Fruit fly (Drosophila melanogaster) whole organism, embryonic: Measurements from ENCODE around the gene cype.

Source experiments
- Bteb2 ChIP-seq: fragments of 200-800 bp; sonication (Bioruptor generic); optimal IDR thresholded peaks from 2 replicates; lab custom pipeline; 2016; ENCODE audit warnings: missing biosample characterization, missing genetic modification characterization
- C15 ChIP-seq: fragments of 200-800 bp; sonication (Bioruptor generic); IDR thresholded peaks from 3 replicates; pipeline ENCODE4 v1.3.6; 2022; ENCODE audit warnings: missing biosample characterization, missing genetic modification characterization
- CG10267 ChIP-seq: fragments of 200-800 bp; sonication (Bioruptor generic); optimal IDR thresholded peaks from 2 replicates; lab custom pipeline; 2018; ENCODE audit warnings: missing biosample characterization, mild to moderate bottlenecking, missing genetic modification characterization, moderate library complexity
- CG10274 ChIP-seq: fragments of 200-800 bp; sonication (Bioruptor generic); optimal IDR thresholded peaks from 3 replicates; lab custom pipeline; 2017; ENCODE audit warnings: missing biosample characterization, mild to moderate bottlenecking, missing genetic modification characterization
- CG10431 ChIP-seq: fragments of 200-800 bp; sonication (Bioruptor generic); optimal IDR thresholded peaks from 3 replicates; lab custom pipeline; 2018; ENCODE audit warnings: missing biosample characterization, mild to moderate bottlenecking, missing genetic modification characterization
- CG10654 ChIP-seq: fragments of 200-800 bp; sonication (Bioruptor generic); optimal IDR thresholded peaks from 2 replicates; lab custom pipeline; 2016; ENCODE audit warnings: missing biosample characterization, missing genetic modification characterization
- CG11093 ChIP-seq: fragments of 200-800 bp; sonication (Bioruptor generic); IDR thresholded peaks from 3 replicates; pipeline ENCODE4 v1.3.6; 2022; ENCODE audit warnings: missing biosample characterization, missing genetic modification characterization
- CG11696 ChIP-seq: fragments of 200-800 bp; sonication (Bioruptor generic); IDR thresholded peaks from 2 replicates; pipeline ENCODE4 v1.3.6; 2022; ENCODE audit warnings: missing biosample characterization, missing genetic modification characterization
- CG12155 ChIP-seq: fragments of 200-800 bp; sonication (Bioruptor generic); optimal IDR thresholded peaks from 3 replicates; lab custom pipeline; 2016; ENCODE audit warnings: missing biosample characterization, missing genetic modification characterization
- CG12219 ChIP-seq: fragments of 200-800 bp; sonication (Bioruptor generic); optimal IDR thresholded peaks from 3 replicates; lab custom pipeline; 2018; ENCODE audit warnings: missing biosample characterization, mild to moderate bottlenecking, missing genetic modification characterization
- CG12744 ChIP-seq: fragments of 200-800 bp; sonication (Bioruptor generic); optimal IDR thresholded peaks from 2 replicates; lab custom pipeline; 2016; ENCODE audit warnings: missing biosample characterization, missing genetic modification characterization
- CG16815 ChIP-seq: fragments of 200-800 bp; sonication (Bioruptor generic); optimal IDR thresholded peaks from 3 replicates; lab custom pipeline; 2017; ENCODE audit warnings: missing biosample characterization, mild to moderate bottlenecking, missing genetic modification characterization
- CG17802 ChIP-seq: fragments of 200-800 bp; sonication (Bioruptor generic); optimal IDR thresholded peaks from 2 replicates; lab custom pipeline; 2018; ENCODE audit warnings: missing biosample characterization, mild to moderate bottlenecking, missing genetic modification characterization, moderate library complexity
- CG32772 ChIP-seq: fragments of 200-800 bp; sonication (Bioruptor generic); IDR thresholded peaks from 2 replicates; pipeline ENCODE4 v1.3.6; 2022; ENCODE audit warnings: missing biosample characterization, missing genetic modification characterization
- CG34224 ChIP-seq: fragments of 200-800 bp; sonication (Bioruptor generic); IDR thresholded peaks from 3 replicates; pipeline ENCODE4 v1.3.6; 2022; ENCODE audit warnings: missing biosample characterization, missing genetic modification characterization; ENCODE audit not compliant: partially characterized antibody
- CG3995 ChIP-seq: fragments of 200-800 bp; sonication (Bioruptor generic); optimal IDR thresholded peaks from 3 replicates; lab custom pipeline; 2016; ENCODE audit warnings: missing biosample characterization, missing genetic modification characterization
- CG5180 ChIP-seq: fragments of 200-800 bp; sonication (Bioruptor generic); optimal IDR thresholded peaks from 3 replicates; lab custom pipeline; 2017; ENCODE audit warnings: missing biosample characterization, missing genetic modification characterization, mild to moderate bottlenecking, moderate library complexity, missing genetic modification reagents
- CG6813 ChIP-seq: fragments of 200-800 bp; sonication (Bioruptor generic); optimal IDR thresholded peaks from 2 replicates; lab custom pipeline; 2017; ENCODE audit warnings: missing biosample characterization, missing genetic modification characterization, mild to moderate bottlenecking, moderate library complexity, missing genetic modification reagents
- CG7963 ChIP-seq: fragments of 200-800 bp; sonication (Bioruptor generic); IDR thresholded peaks from 3 replicates; pipeline ENCODE4 v1.3.6; 2022; ENCODE audit warnings: missing biosample characterization, missing genetic modification characterization; ENCODE audit not compliant: partially characterized antibody
- CG9876 ChIP-seq: fragments of 200-800 bp; sonication (Bioruptor generic); optimal IDR thresholded peaks from 2 replicates; lab custom pipeline; 2016; ENCODE audit warnings: missing biosample characterization, missing genetic modification characterization
- CG9932 ChIP-seq: fragments of 200-800 bp; sonication (Bioruptor generic); IDR thresholded peaks from 2 replicates; pipeline ENCODE4 v1.3.6; 2022; ENCODE audit warnings: missing biosample characterization, missing genetic modification characterization
- Dll ChIP-seq: fragments of 200-800 bp; sonication (Bioruptor generic); IDR thresholded peaks from 4 replicates; pipeline ENCODE4 v1.3.6; 2022; ENCODE audit warnings: missing biosample characterization, missing genetic modification characterization; ENCODE audit not compliant: partially characterized antibody
- Fer3 ChIP-seq: fragments of 200-800 bp; sonication (Bioruptor generic); optimal IDR thresholded peaks from 2 replicates; lab custom pipeline; 2018; ENCODE audit warnings: missing biosample characterization, mild to moderate bottlenecking, missing genetic modification characterization, moderate library complexity
- Hr39 ChIP-seq: fragments of >200 bp; optimal IDR thresholded peaks from 2 replicates; lab custom pipeline; 2017
- Hr51 ChIP-seq, 2 experiments: fragments of 200-800 bp; sonication (Bioruptor generic); optimal IDR thresholded peaks; 2 replicates in 1 of 2; 3 replicates in 1 of 2; lab custom pipeline; 2016 to 2018; ENCODE audit warnings: missing biosample characterization in 2 of 2, missing genetic modification characterization in 2 of 2, mild to moderate bottlenecking in 1 of 2, moderate library complexity in 1 of 2
- Max ChIP-seq: fragments of 200-800 bp; sonication (Bioruptor generic); optimal IDR thresholded peaks from 2 replicates; lab custom pipeline; 2016; ENCODE audit warnings: missing biosample characterization, mild to moderate bottlenecking, missing genetic modification characterization
- NFAT ChIP-seq: fragments of 200-800 bp; sonication (Bioruptor generic); IDR thresholded peaks from 2 replicates; pipeline ENCODE4 v1.3.6; 2022; ENCODE audit warnings: missing biosample characterization, missing genetic modification characterization
- Pdp1 ChIP-seq, 2 experiments: fragments of 200-800 bp; sonication (Bioruptor generic); optimal IDR thresholded peaks; 3 replicates each; lab custom pipeline; 2016; ENCODE audit warnings: missing biosample characterization in 2 of 2, missing genetic modification characterization in 2 of 2, mild to moderate bottlenecking in 1 of 2, moderate library complexity in 1 of 2
- Six4 ChIP-seq: fragments of 200-800 bp; sonication (Bioruptor generic); optimal IDR thresholded peaks from 2 replicates; lab custom pipeline; 2016; ENCODE audit warnings: missing biosample characterization, missing genetic modification characterization
- Xrp1 ChIP-seq: fragments of 200-800 bp; sonication (Bioruptor generic); IDR thresholded peaks from 2 replicates; pipeline ENCODE4 v1.3.6; 2022; ENCODE audit warnings: missing biosample characterization, missing genetic modification characterization
- YL-1 ChIP-seq: fragments of 200-800 bp; sonication (Bioruptor generic); optimal IDR thresholded peaks from 3 replicates; lab custom pipeline; 2017; ENCODE audit warnings: missing biosample characterization, mild to moderate bottlenecking, missing genetic modification characterization
- amos ChIP-seq: fragments of 200-800 bp; sonication (Bioruptor generic); IDR thresholded peaks from 2 replicates; pipeline ENCODE4 v1.3.6; 2022; ENCODE audit warnings: missing biosample characterization, missing genetic modification characterization; ENCODE audit not compliant: partially characterized antibody
- btn ChIP-seq: fragments of 200-800 bp; sonication (Bioruptor generic); optimal IDR thresholded peaks from 2 replicates; lab custom pipeline; 2016; ENCODE audit warnings: missing biosample characterization, missing genetic modification characterization
- cato ChIP-seq: fragments of 200-800 bp; sonication (Bioruptor generic); optimal IDR thresholded peaks from 2 replicates; lab custom pipeline; 2016; ENCODE audit warnings: missing biosample characterization, missing genetic modification characterization, borderline replicate concordance
- caup ChIP-seq: fragments of 200-800 bp; sonication (Bioruptor generic); optimal IDR thresholded peaks from 3 replicates; lab custom pipeline; 2017; ENCODE audit warnings: missing biosample characterization, mild to moderate bottlenecking, missing genetic modification characterization, moderate library complexity; ENCODE audit not compliant: severe bottlenecking
- croc ChIP-seq: fragments of 200-800 bp; sonication (Bioruptor generic); conservative IDR thresholded peaks from 3 replicates; pipeline ENCODE4 v1.3.6; 2022; ENCODE audit warnings: missing biosample characterization, missing genetic modification characterization
- ewg ChIP-seq: fragments of 200-800 bp; sonication (Bioruptor generic); optimal IDR thresholded peaks from 3 replicates; lab custom pipeline; 2017; ENCODE audit warnings: mild to moderate bottlenecking, missing biosample characterization, missing genetic modification reagents, missing genetic modification characterization
- fu2 ChIP-seq: fragments of 200-800 bp; sonication (Bioruptor generic); optimal IDR thresholded peaks from 2 replicates; lab custom pipeline; 2016; ENCODE audit warnings: missing biosample characterization, missing genetic modification characterization
- gce ChIP-seq: fragments of 200-800 bp; sonication (Bioruptor generic); IDR thresholded peaks from 3 replicates; pipeline ENCODE4 v1.3.6; 2022; ENCODE audit warnings: missing biosample characterization, missing genetic modification characterization
- insv ChIP-seq, 2 experiments: fragments of 200-800 bp; sonication (Bioruptor generic); optimal IDR thresholded peaks; 3 replicates each; lab custom pipeline; 2016 to 2018; ENCODE audit warnings: missing biosample characterization in 2 of 2, missing genetic modification characterization in 2 of 2
- pan ChIP-seq, 4 experiments: fragments of >200 bp in 3 of 4; fragments of 200-800 bp in 1 of 4; sonication (Bioruptor generic) in 1 of 4; optimal IDR thresholded peaks in 3 of 4; IDR thresholded peaks in 1 of 4; 2 replicates each; pipeline versions ENCODE4 v1.3.6 to Lab custom; 2017 to 2022; ENCODE audit warnings: missing biosample characterization in 2 of 4, missing genetic modification characterization in 2 of 4, mixed read lengths in 1 of 4
- phol ChIP-seq: fragments of 200-800 bp; sonication (Bioruptor generic); optimal IDR thresholded peaks from 3 replicates; lab custom pipeline; 2018; ENCODE audit warnings: missing biosample characterization, mild to moderate bottlenecking, missing genetic modification characterization, moderate library complexity
- pita ChIP-seq: fragments of 200-800 bp; sonication (Bioruptor generic); optimal IDR thresholded peaks from 2 replicates; lab custom pipeline; 2017; ENCODE audit warnings: missing biosample characterization, mild to moderate bottlenecking, missing genetic modification characterization
- scrt ChIP-seq: fragments of 200-800 bp; sonication (Bioruptor generic); optimal IDR thresholded peaks from 2 replicates; lab custom pipeline; 2018; ENCODE audit warnings: missing biosample characterization, mild to moderate bottlenecking, missing genetic modification characterization, moderate library complexity
- sna ChIP-seq: fragments of 200-800 bp; sonication (Bioruptor generic); IDR thresholded peaks from 2 replicates; pipeline ENCODE4 v1.3.6; 2022; ENCODE audit warnings: missing biosample characterization, missing genetic modification characterization; ENCODE audit not compliant: partially characterized antibody
- tna ChIP-seq: fragments of 200-800 bp; sonication (Bioruptor generic); IDR thresholded peaks from 2 replicates; pipeline ENCODE4 v1.3.6; 2022; ENCODE audit warnings: missing biosample characterization, missing genetic modification characterization; ENCODE audit not compliant: partially characterized antibody
- unc-4 ChIP-seq: fragments of 200-800 bp; sonication (Bioruptor generic); IDR thresholded peaks from 2 replicates; pipeline ENCODE4 v1.3.6; 2022; ENCODE audit warnings: missing biosample characterization, missing genetic modification characterization; ENCODE audit not compliant: partially characterized antibody

Gene cype

dm6 chr2L:5298978-5299627, 27.9 kb upstream of the cype start (continued):
- TF ChIP-seq NFAT (no peak), croc (GFP tag; lab: Robert Waterston, UW) (peak; percentile 74), CG32772 (peak; percentile 77), pita (GFP tag; lab: Kevin White, UChicago) (no peak), gce (GFP tag; lab: Robert Waterston, UW) (0 out of 3 replicates have a peak, but pooled peaks have one; percentile 32), CG7963 (GFP tag; lab: Robert Waterston, UW) (no peak), CG10274 (GFP tag; lab: Kevin White, UChicago) (peak; percentile 27), unc-4 (no peak), cato (GFP tag; lab: Kevin White, UChicago) (peak; percentile 75), fu2 (GFP tag; lab: Kevin White, UChicago) (peak; percentile 41), caup (peak; percentile 64), ewg (peak; percentile 82), Max (GFP tag; lab: Kevin White, UChicago) (peak; percentile 46), tna (GFP tag; lab: Robert Waterston, UW) (no peak), CG34224 (GFP tag; lab: Robert Waterston, UW) (no peak), Dll (no peak), CG12155 (peak; percentile 44), CG11696 (peak; percentile 96), CG16815 (GFP tag; lab: Kevin White, UChicago) (peak; percentile 73), CG10431 (GFP tag; lab: Kevin White, UChicago) (peak; percentile 62), insv (GFP tag; optimal IDR thresholded peaks at IDR 0.05; lab: Kevin White, UChicago) (no peak), CG11093 (GFP tag; lab: Robert Waterston, UW) (peak; percentile 74; the same call in 2 of the 3 replicates), pan (optimal IDR thresholded peaks at IDR 0.05; lab: Kevin White, UChicago) (no peak), pan (GFP tag; optimal IDR thresholded peaks at IDR 0.05 in 1 of 2, IDR thresholded peaks at IDR 0.05 in 1 of 2) (peak in 1 of 2 experiments; percentile 54), Bteb2 (peak; percentile 40), Fer3 (peak; percentile 75), Hr39 (lab: Kevin White, UChicago) (no peak), C15 (GFP tag; lab: Robert Waterston, UW) (no peak), CG9876 (GFP tag; lab: Kevin White, UChicago) (no peak), sna (no peak), CG5180 (peak; percentile 85), CG12219 (GFP tag; lab: Kevin White, UChicago) (peak; percentile 79), Six4 (peak; percentile 75), btn (GFP tag; lab: Kevin White, UChicago) (no peak), Pdp1 (GFP tag; optimal IDR thresholded peaks at IDR 0.05; lab: Kevin White, UChicago) (peak in 1 of 2 experiments; percentile 70), YL-1 (peak; percentile 23), CG3995 (GFP tag; lab: Kevin White, UChicago) (no peak), CG10654 (GFP tag; lab: Kevin White, UChicago) (peak; percentile 75), CG17802 (tag; lab: Kevin White, UChicago) (peak; percentile 38), Xrp1 (peak; percentile 85), CG6813 (GFP tag; lab: Kevin White, UChicago) (peak; percentile 66), CG10267 (tag; lab: Kevin White, UChicago) (peak; percentile 77), phol (tag; lab: Kevin White, UChicago) (peak; percentile 89), amos (GFP tag; lab: Robert Waterston, UW) (no peak), CG12744 (GFP tag; lab: Kevin White, UChicago) (no peak), Hr51 (GFP tag; optimal IDR thresholded peaks at IDR 0.05; lab: Kevin White, UChicago) (peak in 1 of 2 experiments; percentile 90), CG9932 (GFP tag; lab: Robert Waterston, UW) (peak; percentile 66), scrt (GFP tag; lab: Kevin White, UChicago) (peak; percentile 60)
